Fruit fly (Drosophila melanogaster): ENCODE results near the gene Actn3.

dm6 chr3R:16936319-16936718 lies 41.3 kb downstream of the Actn3 start:
- no peak for TF ChIP-seq CG10631 (GFP tag; optimal IDR thresholded peaks at IDR 0.05)
- TF ChIP-seq Hr39 (GFP tag; optimal IDR thresholded peaks at IDR 0.05): no peak
- no peak for TF ChIP-seq CG8632 (GFP tag; optimal IDR thresholded peaks at IDR 0.05)
- TF ChIP-seq topi (GFP tag; optimal IDR thresholded peaks at IDR 0.05): no peak
- no peak for TF ChIP-seq net (GFP tag; optimal IDR thresholded peaks at IDR 0.05)
- TF ChIP-seq Lpt (GFP tag; optimal IDR thresholded peaks at IDR 0.05): no peak
- no peak for TF ChIP-seq fd59A (GFP tag; optimal IDR thresholded peaks at IDR 0.05)
- TF ChIP-seq Sox102F (GFP tag; optimal IDR thresholded peaks at IDR 0.05): no peak
- TF ChIP-seq OdsH (GFP tag; optimal IDR thresholded peaks at IDR 0.05): no peak
- TF ChIP-seq CG7368 (GFP tag; optimal IDR thresholded peaks at IDR 0.05): no peak
- TF ChIP-seq CG3032 (tag; optimal IDR thresholded peaks at IDR 0.05): no peak
- no peak for TF ChIP-seq Hr4 (GFP tag; optimal IDR thresholded peaks at IDR 0.05)
- TF ChIP-seq Met (GFP tag; optimal IDR thresholded peaks at IDR 0.05): no peak
- TF ChIP-seq esn (GFP tag; optimal IDR thresholded peaks at IDR 0.05): no peak
